Worm (Caenorhabditis elegans): ENCODE data around the gene F44E7.9.

DNA sequence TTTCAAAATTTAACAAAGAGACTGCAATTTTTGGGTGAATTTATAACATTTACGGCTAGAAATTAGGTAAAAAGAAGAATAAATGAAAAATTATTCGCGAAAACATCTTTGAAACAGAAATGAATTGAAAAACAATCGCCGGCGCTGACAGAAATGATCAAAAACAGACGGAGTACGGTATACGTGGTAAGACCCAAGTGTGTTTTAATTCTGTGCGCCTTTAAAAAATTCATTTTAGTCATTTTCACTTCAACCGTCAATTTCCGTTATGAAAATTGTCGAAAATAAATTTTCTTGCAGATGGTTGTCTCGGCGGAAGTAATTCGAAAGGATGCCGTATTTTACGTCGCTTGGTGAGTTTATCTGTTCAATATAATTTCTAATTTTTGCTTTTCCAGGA is 34.8 kb upstream of the F44E7.9 start, which contains the start of gene C53A3.3:
- TF ChIP-seq nhr-11 (tag; optimal IDR thresholded peaks at IDR 0.05): no peak
- no peak for TF ChIP-seq lsy-2 (tag; optimal IDR thresholded peaks at IDR 0.05)
- TF ChIP-seq lin-13 (GFP tag; optimal IDR thresholded peaks at IDR 0.05): no peak
- no peak for TF ChIP-seq ztf-4 (tag; optimal IDR thresholded peaks at IDR 0.05)

All from whole organism, L2 larva.